Worm (Caenorhabditis elegans) whole organism, mixed stage, embryonic: ENCODE data around the gene srh-248.

Source experiments
- M03D4.4 ChIP-seq: sonication (generic microtip); optimal IDR thresholded peaks from 2 replicates; lab custom pipeline; 2017; ENCODE audit warnings: mild to moderate bottlenecking, missing genetic modification characterization, missing compliant biosample characterization
- bed-3 ChIP-seq: fragments of 200-800 bp; sonication (Bioruptor generic); optimal IDR thresholded peaks from 3 replicates; lab custom pipeline; 2018; ENCODE audit warnings: mild to moderate bottlenecking, missing genetic modification characterization, moderate library complexity, missing compliant biosample characterization
- blmp-1 ChIP-seq: fragments of 150-350 bp; optimal IDR thresholded peaks from 2 replicates; lab custom pipeline; 2014; ENCODE audit warnings: missing biosample characterization, missing genetic modification characterization
- ceh-39 ChIP-seq: fragments of 150-350 bp; optimal IDR thresholded peaks from 2 replicates; lab custom pipeline; 2014; ENCODE audit warnings: missing biosample characterization, missing genetic modification characterization
- ceh-43 ChIP-seq: fragments of 200-800 bp; sonication (Bioruptor generic); optimal IDR thresholded peaks from 2 replicates; lab custom pipeline; 2018; ENCODE audit warnings: mild to moderate bottlenecking, missing genetic modification characterization, moderate library complexity, missing compliant biosample characterization
- ces-1 ChIP-seq: fragments of 150-350 bp; optimal IDR thresholded peaks from 2 replicates; lab custom pipeline; 2014; ENCODE audit warnings: missing biosample characterization, missing genetic modification reagents, missing genetic modification characterization
- cnd-1 ChIP-seq: fragments of 200-800 bp; sonication (Bioruptor generic); optimal IDR thresholded peaks from 2 replicates; lab custom pipeline; 2018; ENCODE audit warnings: mild to moderate bottlenecking, missing genetic modification characterization, missing compliant biosample characterization
- elt-1 ChIP-seq: sonication (generic microtip); optimal IDR thresholded peaks from 2 replicates; lab custom pipeline; 2017; ENCODE audit warnings: missing genetic modification characterization, mild to moderate bottlenecking, missing compliant biosample characterization, antibody characterized with exemption, moderate library complexity, borderline replicate concordance; ENCODE audit not compliant: insufficient read depth
- flh-1 ChIP-seq: fragments of 200-800 bp; sonication (Bioruptor generic); optimal IDR thresholded peaks from 2 replicates; lab custom pipeline; 2018; ENCODE audit warnings: mild to moderate bottlenecking, missing genetic modification characterization, moderate library complexity, missing compliant biosample characterization
- ham-2 ChIP-seq: fragments of 200-800 bp; sonication (Bioruptor generic); optimal IDR thresholded peaks from 2 replicates; lab custom pipeline; 2018; ENCODE audit warnings: mild to moderate bottlenecking, missing genetic modification characterization, missing compliant biosample characterization
- lin-13 ChIP-seq: fragments of 150-350 bp; optimal IDR thresholded peaks from 2 replicates; lab custom pipeline; 2014; ENCODE audit warnings: missing biosample characterization, missing genetic modification characterization
- lsy-2 ChIP-seq: fragments of 150-350 bp; optimal IDR thresholded peaks from 2 replicates; lab custom pipeline; 2014; ENCODE audit warnings: missing biosample characterization, missing genetic modification characterization
- mab-5 ChIP-seq: fragments of 150-350 bp; optimal IDR thresholded peaks from 2 replicates; lab custom pipeline; 2014; ENCODE audit warnings: missing biosample characterization, missing genetic modification characterization
- nhr-12 ChIP-seq: fragments of 150-350 bp; optimal IDR thresholded peaks from 2 replicates; lab custom pipeline; 2014; ENCODE audit warnings: missing biosample characterization, missing genetic modification characterization
- nhr-2 ChIP-seq: fragments of 150-350 bp; optimal IDR thresholded peaks from 2 replicates; lab custom pipeline; 2014; ENCODE audit warnings: missing biosample characterization, missing genetic modification characterization
- nhr-237 ChIP-seq: fragments of 150-350 bp; optimal IDR thresholded peaks from 2 replicates; lab custom pipeline; 2014; ENCODE audit warnings: missing biosample characterization, missing genetic modification characterization
- nhr-28 ChIP-seq: fragments of 150-350 bp; optimal IDR thresholded peaks from 2 replicates; lab custom pipeline; 2014; ENCODE audit warnings: missing biosample characterization, missing genetic modification characterization
- nhr-76 ChIP-seq: sonication (generic microtip); optimal IDR thresholded peaks from 2 replicates; lab custom pipeline; 2017; ENCODE audit warnings: missing biosample characterization, missing genetic modification characterization
- sem-2 ChIP-seq: fragments of 200-800 bp; sonication (Bioruptor generic); optimal IDR thresholded peaks from 2 replicates; lab custom pipeline; 2018; ENCODE audit warnings: mild to moderate bottlenecking, missing genetic modification characterization, missing compliant biosample characterization
- snpc-4 ChIP-seq: fragments of 150-350 bp; optimal IDR thresholded peaks from 2 replicates; lab custom pipeline; 2014; ENCODE audit warnings: missing biosample characterization, missing genetic modification characterization
- tbx-8 ChIP-seq: fragments of 200-800 bp; sonication (Bioruptor generic); optimal IDR thresholded peaks from 2 replicates; lab custom pipeline; 2018; ENCODE audit warnings: mild to moderate bottlenecking, missing genetic modification characterization, moderate library complexity, missing compliant biosample characterization
- unc-120 ChIP-seq: sonication (generic microtip); optimal IDR thresholded peaks from 2 replicates; lab custom pipeline; 2017; ENCODE audit warnings: missing genetic modification characterization, missing compliant biosample characterization; ENCODE audit not compliant: poor library complexity, severe bottlenecking
- unc-39 ChIP-seq: fragments of 150-350 bp; optimal IDR thresholded peaks from 2 replicates; lab custom pipeline; 2014; ENCODE audit warnings: missing biosample characterization, missing genetic modification characterization
- unc-62 ChIP-seq: fragments of 150-350 bp; optimal IDR thresholded peaks from 2 replicates; lab custom pipeline; 2014; ENCODE audit warnings: missing biosample characterization, missing genetic modification reagents, missing genetic modification characterization
- ztf-11 ChIP-seq: fragments of 150-350 bp; optimal IDR thresholded peaks from 2 replicates; lab custom pipeline; 2014; ENCODE audit warnings: missing biosample characterization, missing genetic modification characterization

Gene srh-248

ce11 chrV:2913948-2914347 is 41.3 kb downstream of the srh-248 start, which contains the start of gene srh-146:
srh-146 (plus strand) TSS chrV:2914248.
- TF ChIP-seq nhr-76 (no peak), ztf-11 (tag; lab: Kevin White, UChicago) (no peak), bed-3 (no peak), lin-13 (tag; lab: Kevin White, UChicago) (no peak), lsy-2 (tag; lab: Kevin White, UChicago) (no peak), elt-1 (no peak), nhr-28 (tag; lab: Kevin White, UChicago) (no peak), blmp-1 (tag; lab: Kevin White, UChicago) (no peak), unc-62 (GFP tag; lab: Kevin White, UChicago) (no peak), nhr-12 (no peak), snpc-4 (tag; lab: Kevin White, UChicago) (no peak), cnd-1 (no peak), M03D4.4 (tag; lab: Kevin White, UChicago) (no peak), flh-1 (GFP tag; lab: Kevin White, UChicago) (no peak), ham-2 (no peak), unc-39 (tag; lab: Kevin White, UChicago) (no peak), ceh-39 (no peak), mab-5 (tag; lab: Kevin White, UChicago) (no peak), ces-1 (no peak)

- TF ChIP-seq nhr-2: no peak
- TF ChIP-seq blmp-1 (tag; lab: Kevin White, UChicago): no peak
- no peak for TF ChIP-seq flh-1 (GFP tag; lab: Kevin White, UChicago)
- TF ChIP-seq snpc-4 (tag; lab: Kevin White, UChicago): no peak
- no peak for TF ChIP-seq sem-2 (GFP tag; lab: Kevin White, UChicago)
- no peak for TF ChIP-seq unc-120 (tag; lab: Kevin White, UChicago)
- no peak for TF ChIP-seq nhr-237
- TF ChIP-seq tbx-8 (GFP tag; lab: Kevin White, UChicago): no peak
- no peak for TF ChIP-seq mab-5 (tag; lab: Kevin White, UChicago)
- no peak for TF ChIP-seq nhr-12
- TF ChIP-seq lsy-2 (tag; lab: Kevin White, UChicago): no peak
These were observed 42.3 kb downstream of the srh-248 start, which contains the start of gene C31B8.9 for ce11 chrV:2912901-2913300. C31B8.9 (minus strand) TSS chrV:2913001.

- no peak for TF ChIP-seq ceh-43 (GFP tag; lab: Kevin White, UChicago)
These were observed 45.7 kb downstream of the srh-248 start, which contains the start of gene zmp-3 for ce11 chrV:2909525-2909924. zmp-3 (minus strand) TSS chrV:2909625.
